Worm (Caenorhabditis elegans): ENCODE measurements around the gene ubxn-2.

Gene ubxn-2

DNA sequence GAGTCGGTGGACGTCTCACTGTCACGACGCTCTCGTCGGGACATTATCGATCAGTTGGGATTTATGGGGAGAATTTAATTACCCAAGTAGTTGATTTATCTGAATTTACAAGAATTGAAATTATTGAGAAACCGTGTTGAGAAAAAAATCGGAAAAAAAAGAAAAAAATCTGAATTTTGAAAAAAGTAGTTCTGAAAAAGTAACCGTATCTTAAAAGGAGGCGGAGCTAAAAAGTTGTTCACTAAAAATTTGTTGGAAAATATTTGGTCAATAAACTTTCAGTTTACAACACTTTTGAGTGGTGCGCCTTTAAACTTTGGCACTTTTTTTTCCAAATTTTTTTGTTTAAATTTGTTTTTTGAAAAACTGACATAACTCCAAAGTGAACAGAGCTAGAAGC, 46.1 kb upstream of the ubxn-2 start, which contains the start of gene Y54G2A.11:
Gene Y54G2A.11, minus strand, starts transcription at position 101 of the 400 bp plus-strand sequence.
- TF ChIP-seq ztf-7 (tag; optimal IDR thresholded peaks at IDR 0.05) (no peak), ceh-82 (tag; optimal IDR thresholded peaks at IDR 0.05) (no peak), gei-8 (GFP tag; optimal IDR thresholded peaks at IDR 0.05) (no peak), ctbp-1 (GFP tag; IDR thresholded peaks at IDR 0.05) (no peak), mep-1 (tag; optimal IDR thresholded peaks at IDR 0.05) (no peak), zfp-2 (tag; optimal IDR thresholded peaks at IDR 0.05) (no peak), ceh-44 (GFP tag; IDR thresholded peaks at IDR 0.05) (no peak), T26A8.4 (GFP tag; IDR thresholded peaks at IDR 0.05) (no peak), nhr-77 (tag; optimal IDR thresholded peaks at IDR 0.05) (no peak), ceh-20 (GFP tag; IDR thresholded peaks at IDR 0.05) (no peak), dmd-6 (GFP tag; IDR thresholded peaks at IDR 0.05) (no peak)

DNA sequence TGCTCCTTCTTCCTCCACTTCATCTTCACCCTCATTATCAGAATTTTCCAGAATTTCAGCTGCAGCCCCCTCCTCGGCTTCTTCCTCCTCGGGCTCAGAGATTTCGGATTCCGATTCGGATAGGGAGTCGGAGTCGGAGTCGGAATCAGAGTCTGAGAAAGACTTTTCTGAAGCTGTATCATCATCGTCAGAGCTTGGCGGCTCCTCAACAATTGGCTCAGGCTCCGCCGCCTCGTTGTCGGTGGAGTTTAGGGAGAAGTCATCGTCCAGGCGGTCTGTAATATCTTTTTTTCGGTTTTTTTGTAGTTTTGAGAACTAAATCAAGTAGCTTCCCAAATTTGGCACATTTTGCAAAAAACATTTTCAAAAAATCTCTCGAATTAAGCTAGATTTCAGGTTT, 45.2 kb upstream of the ubxn-2 start:
- TF ChIP-seq set-16 (GFP tag; IDR thresholded peaks at IDR 0.05) (peak; percentile 79), madf-9 (GFP tag; conservative IDR thresholded peaks at IDR 0.05) (peak; percentile 6; the same call in 1 of the 2 replicates), aha-1 (tag) (peak; percentile 93), sdz-12 (GFP tag; optimal IDR thresholded peaks at IDR 0.05) (peak; percentile 52), spr-3 (GFP tag; optimal IDR thresholded peaks at IDR 0.05) (peak; percentile 12), nhr-111 (GFP tag; optimal IDR thresholded peaks at IDR 0.05) (no peak), lim-7 (GFP tag; IDR thresholded peaks at IDR 0.05) (0 out of 2 replicates have a peak, but pooled peaks have one; percentile 37), vab-7 (GFP tag; IDR thresholded peaks at IDR 0.05) (no peak), snpc-1.2 (GFP tag; IDR thresholded peaks at IDR 0.05) (peak; percentile 55; the same call in 1 of the 2 replicates)

DNA sequence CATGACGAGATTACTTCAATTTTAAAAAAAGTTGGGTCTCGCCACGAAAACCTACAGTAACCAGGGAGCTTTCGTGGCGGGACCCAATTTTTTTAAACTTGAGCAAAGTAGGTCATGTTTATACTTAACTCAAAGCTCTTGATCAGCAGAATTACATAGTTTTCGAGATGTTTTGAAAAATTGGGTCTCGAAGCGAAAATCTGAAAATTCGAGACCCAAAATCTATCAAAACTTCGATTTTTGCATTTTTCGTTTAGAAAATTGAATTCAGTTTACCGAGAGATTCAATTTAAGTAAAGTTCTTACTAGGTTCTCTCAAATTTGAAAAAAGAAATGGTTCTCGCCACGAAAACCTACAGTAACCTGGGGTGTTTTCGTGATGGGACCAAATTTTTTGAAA, 44.4 kb upstream of the ubxn-2 start:
- TF ChIP-seq aha-1 (tag) (peak; percentile 38), Y48G9A.11 (GFP tag; IDR thresholded peaks at IDR 0.05) (no peak), unc-62 (GFP tag; optimal IDR thresholded peaks at IDR 0.05 in 1 of 2) (peak in 1 of 2 experiments; percentile 93), unc-62 (tag; optimal IDR thresholded peaks at IDR 0.05) (no peak), ZK546.5 (tag; optimal IDR thresholded peaks at IDR 0.05) (no peak)

DNA sequence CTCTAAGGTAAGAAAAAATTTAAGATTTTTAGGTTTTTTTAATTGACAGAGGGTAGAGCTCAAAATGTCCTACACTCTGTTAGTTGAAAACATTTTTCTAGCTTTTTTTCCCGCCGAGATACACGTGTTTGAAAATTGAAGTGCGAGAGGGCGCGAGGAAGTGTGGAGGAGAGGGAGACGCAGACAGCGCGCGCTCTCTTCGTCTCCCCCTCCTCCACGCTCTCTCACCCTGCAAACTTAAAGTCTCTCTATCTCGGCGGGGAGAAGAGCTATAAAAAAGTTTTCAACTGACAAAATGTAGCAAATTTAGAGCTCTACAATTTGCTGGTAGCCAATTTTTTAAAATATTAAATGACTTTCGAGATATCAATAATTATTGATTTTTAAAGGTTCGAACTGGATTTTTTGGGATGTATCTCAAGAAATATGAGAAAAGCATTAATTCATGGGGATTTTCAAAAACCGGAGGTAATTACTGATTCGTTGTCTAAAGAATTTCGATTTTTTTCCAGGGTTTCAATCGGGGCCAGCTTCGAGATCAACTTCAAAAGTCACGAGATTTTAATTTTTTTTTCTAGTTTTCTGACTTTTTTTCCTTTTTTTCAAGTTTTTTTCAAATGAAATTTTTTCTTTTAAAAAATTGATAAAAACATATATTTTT, 39.6 kb upstream of the ubxn-2 start:
- peak; percentile 94 for TF ChIP-seq sdz-12 (GFP tag; optimal IDR thresholded peaks at IDR 0.05)
- no peak for TF ChIP-seq hlh-30 (tag; optimal IDR thresholded peaks at IDR 0.05; ENCODE audit: insufficient read depth)
- TF ChIP-seq pha-4 (GFP tag; IDR thresholded peaks at IDR 0.05): peak; percentile 49; the same call in 1 of the 2 replicates
- TF ChIP-seq pha-4 (tag; optimal IDR thresholded peaks at IDR 0.05): no peak
- TF ChIP-seq daf-19 (GFP tag; conservative IDR thresholded peaks at IDR 0.05): no peak
- no peak for TF ChIP-seq T20F7.1 (GFP tag; optimal IDR thresholded peaks at IDR 0.05)
- no peak for TF ChIP-seq skn-1 (tag; optimal IDR thresholded peaks at IDR 0.05)
- TF ChIP-seq ces-1 (GFP tag; optimal IDR thresholded peaks at IDR 0.05): no peak
- TF ChIP-seq ama-1 (optimal IDR thresholded peaks at IDR 0.05): peak; percentile 86
- TF ChIP-seq lin-1 (GFP tag; IDR thresholded peaks at IDR 0.05): no peak
- peak; percentile 36 for TF ChIP-seq mep-1 (tag; optimal IDR thresholded peaks at IDR 0.05)
- TF ChIP-seq hif-1 (tag; optimal IDR thresholded peaks at IDR 0.05): peak in 1 of 2 experiments; percentile 48
- TF ChIP-seq nhr-237 (tag; optimal IDR thresholded peaks at IDR 0.05): no peak
- TF ChIP-seq ctbp-1 (GFP tag; IDR thresholded peaks at IDR 0.05): 0 out of 2 replicates have a peak, but pooled peaks have one; percentile 56
- TF ChIP-seq duxl-1 (tag; optimal IDR thresholded peaks at IDR 0.05; ENCODE audit: poor library complexity): peak; percentile 55
- TF ChIP-seq unc-62 (GFP tag; optimal IDR thresholded peaks at IDR 0.05 in 1 of 2): peak in 1 of 2 experiments; percentile 24
- TF ChIP-seq unc-62 (tag; optimal IDR thresholded peaks at IDR 0.05): no peak
- peak; percentile 49 for TF ChIP-seq arid-1 (GFP tag; conservative IDR thresholded peaks at IDR 0.05)
- TF ChIP-seq nhr-28 (tag; optimal IDR thresholded peaks at IDR 0.05): no peak
- 0 out of 2 replicates have a peak, but pooled peaks have one; percentile 32 for TF ChIP-seq Y105C5A.15 (GFP tag; IDR thresholded peaks at IDR 0.05)
- 0 out of 2 replicates have a peak, but pooled peaks have one; percentile 31 for TF ChIP-seq zip-11 (GFP tag; IDR thresholded peaks at IDR 0.05)
- peak; percentile 54; the same call in 1 of the 2 replicates for TF ChIP-seq egl-43 (GFP tag; IDR thresholded peaks at IDR 0.05)
- TF ChIP-seq zag-1 (tag; optimal IDR thresholded peaks at IDR 0.05): no peak
- peak; percentile 40; the same call in 1 of the 2 replicates for TF ChIP-seq hmg-1.1 (GFP tag; IDR thresholded peaks at IDR 0.05)
- TF ChIP-seq nhr-41 (GFP tag; IDR thresholded peaks at IDR 0.05): peak; percentile 35; the same call in 1 of the 2 replicates
- TF ChIP-seq dmd-8 (GFP tag; IDR thresholded peaks at IDR 0.05): no peak; the same call in 1 of the 2 replicates
- TF ChIP-seq set-16 (GFP tag; IDR thresholded peaks at IDR 0.05): peak; percentile 72
